Worm (Caenorhabditis elegans) whole organism, late embryonic: ENCODE measurements around the gene Y37D8A.6.

Source experiments
- C08G9.2 ChIP-seq: sonication (generic microtip); optimal IDR thresholded peaks from 2 replicates; lab custom pipeline; 2016; ENCODE audit warnings: mild to moderate bottlenecking, missing genetic modification characterization, moderate library complexity, missing compliant biosample characterization
- Y22D7AL.16 ChIP-seq: sonication (generic microtip); optimal IDR thresholded peaks from 2 replicates; lab custom pipeline; 2016; ENCODE audit warnings: missing genetic modification characterization, missing compliant biosample characterization
- ceh-18 ChIP-seq: sonication (generic microtip); optimal IDR thresholded peaks from 2 replicates; lab custom pipeline; 2016; ENCODE audit warnings: missing genetic modification characterization, missing compliant biosample characterization
- ceh-24 ChIP-seq: sonication (generic microtip); optimal IDR thresholded peaks from 2 replicates; lab custom pipeline; 2016; ENCODE audit warnings: mild to moderate bottlenecking, missing genetic modification characterization, missing compliant biosample characterization
- ceh-45 ChIP-seq: fragments of 200-800 bp; sonication (Bioruptor generic); IDR thresholded peaks from 2 replicates; pipeline ENCODE4 v1.3.6; 2022; ENCODE audit warnings: missing genetic modification reagents, missing genetic modification characterization, missing compliant biosample characterization
- ceh-48 ChIP-seq: sonication (generic microtip); optimal IDR thresholded peaks from 2 replicates; lab custom pipeline; 2016; ENCODE audit warnings: missing genetic modification characterization, inconsistent platforms, missing compliant biosample characterization
- che-1 ChIP-seq: sonication (generic microtip); optimal IDR thresholded peaks from 2 replicates; lab custom pipeline; 2016; ENCODE audit warnings: mild to moderate bottlenecking, missing genetic modification characterization, missing compliant biosample characterization
- fkh-10 ChIP-seq: fragments of 150-350 bp; optimal IDR thresholded peaks from 2 replicates; lab custom pipeline; 2014; ENCODE audit warnings: missing biosample characterization, missing genetic modification reagents, missing genetic modification characterization
- gmeb-2 ChIP-seq: sonication (generic microtip); optimal IDR thresholded peaks from 2 replicates; lab custom pipeline; 2016; ENCODE audit warnings: missing genetic modification characterization, inconsistent platforms, missing compliant biosample characterization
- lin-11 ChIP-seq: fragments of 200-800 bp; sonication (Bioruptor generic); optimal IDR thresholded peaks from 2 replicates; lab custom pipeline; 2018; ENCODE audit warnings: mild to moderate bottlenecking, missing genetic modification characterization, missing compliant biosample characterization
- npax-4 ChIP-seq: sonication (generic microtip); optimal IDR thresholded peaks from 2 replicates; lab custom pipeline; 2016; ENCODE audit warnings: missing genetic modification characterization, missing compliant biosample characterization
- pag-3 ChIP-seq: sonication (generic microtip); optimal IDR thresholded peaks from 2 replicates; lab custom pipeline; 2016; ENCODE audit warnings: missing compliant biosample characterization, missing genetic modification characterization, borderline replicate concordance
- pax-1 ChIP-seq: fragments of 150-350 bp; optimal IDR thresholded peaks from 2 replicates; lab custom pipeline; 2014; ENCODE audit warnings: missing biosample characterization, missing genetic modification characterization
- pqm-1 ChIP-seq: sonication (generic microtip); optimal IDR thresholded peaks from 2 replicates; lab custom pipeline; 2016; ENCODE audit warnings: missing genetic modification characterization, missing compliant biosample characterization
- pros-1 ChIP-seq: fragments of 150-350 bp; optimal IDR thresholded peaks from 2 replicates; lab custom pipeline; 2014; ENCODE audit warnings: missing biosample characterization, missing genetic modification reagents, missing genetic modification characterization
- tbx-7 ChIP-seq: sonication (generic microtip); optimal IDR thresholded peaks from 2 replicates; lab custom pipeline; 2016; ENCODE audit warnings: missing genotype, missing genetic modification characterization, missing compliant biosample characterization
- unc-42 ChIP-seq: sonication (generic microtip); optimal IDR thresholded peaks from 2 replicates; lab custom pipeline; 2016; ENCODE audit warnings: missing genotype, missing genetic modification characterization, missing compliant biosample characterization
- unc-55 ChIP-seq: sonication (generic microtip); optimal IDR thresholded peaks from 2 replicates; lab custom pipeline; 2017; ENCODE audit warnings: missing biosample characterization, missing genetic modification reagents, missing genetic modification characterization
- ztf-16 ChIP-seq: sonication (generic microtip); optimal IDR thresholded peaks from 2 replicates; lab custom pipeline; 2017; ENCODE audit warnings: missing genetic modification characterization, missing compliant biosample characterization

The Y37D8A.6 gene

ce11 chrIII:12819909-12820308, 50.2 kb downstream of the Y37D8A.6 start, which contains the start of the genes Y37D8A.2 and Y37D8A.25:
Gene Y37D8A.2 (plus strand): TSS chrIII:12820193.
Gene Y37D8A.25 (minus strand): TSS chrIII:12820253.
- TF ChIP-seq fkh-10 (GFP tag; lab: Kevin White, UChicago) (no peak), ceh-48 (tag; lab: Kevin White, UChicago) (no peak), tbx-7 (tag; lab: Kevin White, UChicago) (no peak), gmeb-2 (tag; lab: Kevin White, UChicago) (no peak), ceh-24 (no peak), lin-11 (tag; lab: Kevin White, UChicago) (no peak), pros-1 (tag; lab: Kevin White, UChicago) (no peak), unc-55 (GFP tag; lab: Kevin White, UChicago) (no peak)

ce11 chrIII:12819148-12819547, 50.9 kb downstream of the Y37D8A.6 start:
- no peak for TF ChIP-seq che-1
- no peak for TF ChIP-seq npax-4
- TF ChIP-seq pqm-1 (tag; lab: Kevin White, UChicago), result no peak

- TF ChIP-seq pax-1 (no peak), ztf-16 (tag; lab: Kevin White, UChicago) (no peak), unc-42 (tag; lab: Kevin White, UChicago) (peak; percentile 63)
Measured at ce11 chrIII:12818050-12818738, 51.9 kb downstream of the Y37D8A.6 start, which contains the start of gene arx-5. Gene arx-5 (minus strand): TSS chrIII:12818100.

- TF ChIP-seq pag-3 (tag; lab: Kevin White, UChicago) (no peak), ceh-18 (tag; lab: Kevin White, UChicago) (no peak)
Measured at ce11 chrIII:12813193-12813592, 56.9 kb downstream of the Y37D8A.6 start, which contains the start of gene BE10.4. Gene BE10.4 (plus strand): TSS chrIII:12813493.

- no peak for TF ChIP-seq ceh-45
- no peak for TF ChIP-seq Y22D7AL.16 (tag; lab: Kevin White, UChicago)
- TF ChIP-seq C08G9.2, result no peak
- TF ChIP-seq pax-1, result no peak
- TF ChIP-seq tbx-7 (tag; lab: Kevin White, UChicago), result no peak
Measured at ce11 chrIII:12807726-12808125, 62.4 kb downstream of the Y37D8A.6 start, which contains the start of gene BE10.3. Gene BE10.3 (plus strand): TSS chrIII:12808026.
